Fruit fly (Drosophila melanogaster) whole organism, embryonic: ENCODE measurements around the gene obst-B.

Experiments
- Bgb ChIP-seq: fragments of 200-800 bp; sonication (Bioruptor generic); IDR thresholded peaks from 2 replicates; pipeline ENCODE4 v1.3.6; 2022; ENCODE audit warnings: missing biosample characterization, missing genetic modification characterization; ENCODE audit not compliant: partially characterized antibody
- Blimp-1 ChIP-seq: fragments of 200-800 bp; sonication (Bioruptor generic); optimal IDR thresholded peaks from 3 replicates; lab custom pipeline; 2018; ENCODE audit warnings: missing biosample characterization, missing genetic modification characterization, mild to moderate bottlenecking, moderate library complexity, missing genetic modification reagents
- C15 ChIP-seq: fragments of 200-800 bp; sonication (Bioruptor generic); IDR thresholded peaks from 3 replicates; pipeline ENCODE4 v1.3.6; 2022; ENCODE audit warnings: missing biosample characterization, missing genetic modification characterization
- CG1024 ChIP-seq: fragments of 200-800 bp; sonication (Bioruptor generic); IDR thresholded peaks from 2 replicates; pipeline ENCODE4 v1.3.6; 2022; ENCODE audit warnings: missing biosample characterization, missing genetic modification characterization
- CG10267 ChIP-seq: fragments of 200-800 bp; sonication (Bioruptor generic); optimal IDR thresholded peaks from 2 replicates; lab custom pipeline; 2018; ENCODE audit warnings: missing biosample characterization, mild to moderate bottlenecking, missing genetic modification characterization, moderate library complexity
- CG11247 ChIP-seq: fragments of 200-800 bp; sonication (Bioruptor generic); IDR thresholded peaks from 2 replicates; pipeline ENCODE4 v1.3.6; 2022; ENCODE audit warnings: missing biosample characterization, missing genetic modification characterization
- CG12236 ChIP-seq: fragments of 200-800 bp; sonication (Bioruptor generic); optimal IDR thresholded peaks from 2 replicates; lab custom pipeline; 2016; ENCODE audit warnings: missing biosample characterization, missing genetic modification characterization
- CG12659 ChIP-seq: fragments of 200-800 bp; sonication (Bioruptor generic); optimal IDR thresholded peaks from 3 replicates; lab custom pipeline; 2017; ENCODE audit warnings: mild to moderate bottlenecking, missing biosample characterization, missing genetic modification reagents, missing genetic modification characterization
- CG14441 ChIP-seq: fragments of 200-800 bp; sonication (Bioruptor generic); IDR thresholded peaks from 2 replicates; pipeline ENCODE4 v1.3.6; 2022; ENCODE audit warnings: missing biosample characterization, missing genetic modification characterization
- CG1603 ChIP-seq: fragments of 200-800 bp; sonication (Bioruptor generic); optimal IDR thresholded peaks from 2 replicates; lab custom pipeline; 2019; ENCODE audit warnings: missing biosample characterization, mild to moderate bottlenecking, missing genetic modification characterization, moderate library complexity
- CG16813 ChIP-seq: fragments of 200-800 bp; sonication (Bioruptor generic); IDR thresholded peaks from 3 replicates; pipeline ENCODE4 v1.3.6; 2022; ENCODE audit warnings: missing biosample characterization, missing genetic modification characterization; ENCODE audit not compliant: partially characterized antibody
- CG17802 ChIP-seq: fragments of 200-800 bp; sonication (Bioruptor generic); optimal IDR thresholded peaks from 2 replicates; lab custom pipeline; 2018; ENCODE audit warnings: missing biosample characterization, mild to moderate bottlenecking, missing genetic modification characterization, moderate library complexity
- CG1792 ChIP-seq: fragments of 200-800 bp; sonication (Bioruptor generic); optimal IDR thresholded peaks from 2 replicates; lab custom pipeline; 2016; ENCODE audit warnings: missing biosample characterization, missing genetic modification characterization
- CG18599 ChIP-seq: fragments of 200-800 bp; sonication (Bioruptor generic); optimal IDR thresholded peaks from 3 replicates; lab custom pipeline; 2017; ENCODE audit warnings: missing biosample characterization, missing genetic modification characterization, mild to moderate bottlenecking, moderate library complexity, missing genetic modification reagents
- CG2712 ChIP-seq: fragments of 200-800 bp; optimal IDR thresholded peaks from 3 replicates; lab custom pipeline; 2019; ENCODE audit warnings: missing biosample characterization, mild to moderate bottlenecking, missing genetic modification characterization, moderate library complexity
- CG42726 ChIP-seq: fragments of 200-800 bp; sonication (Bioruptor generic); IDR thresholded peaks from 2 replicates; pipeline ENCODE4 v1.3.6; 2022; ENCODE audit warnings: missing biosample characterization, missing genetic modification characterization; ENCODE audit not compliant: partially characterized antibody
- CG4328 ChIP-seq: fragments of 200-800 bp; sonication (Bioruptor generic); optimal IDR thresholded peaks from 3 replicates; lab custom pipeline; 2017; ENCODE audit warnings: missing biosample characterization, missing genetic modification reagents, missing genetic modification characterization
- CG6791 ChIP-seq: fragments of 200-800 bp; sonication (Bioruptor generic); IDR thresholded peaks from 3 replicates; pipeline ENCODE4 v1.3.6; 2022; ENCODE audit warnings: missing biosample characterization, missing genetic modification characterization; ENCODE audit not compliant: partially characterized antibody
- CG7963 ChIP-seq: fragments of 200-800 bp; sonication (Bioruptor generic); IDR thresholded peaks from 3 replicates; pipeline ENCODE4 v1.3.6; 2022; ENCODE audit warnings: missing biosample characterization, missing genetic modification characterization; ENCODE audit not compliant: partially characterized antibody
- CG9797 ChIP-seq: fragments of 200-800 bp; sonication (Bioruptor generic); optimal IDR thresholded peaks from 3 replicates; lab custom pipeline; 2018; ENCODE audit warnings: missing biosample characterization, mild to moderate bottlenecking, missing genetic modification characterization
- CG9817 ChIP-seq: fragments of 200-800 bp; sonication (Bioruptor generic); optimal IDR thresholded peaks from 2 replicates; lab custom pipeline; 2018; ENCODE audit warnings: missing biosample characterization, mild to moderate bottlenecking, missing genetic modification characterization, moderate library complexity
- Chrac-16 ChIP-seq: fragments of 200-800 bp; sonication (Bioruptor generic); optimal IDR thresholded peaks from 3 replicates; lab custom pipeline; 2016; ENCODE audit warnings: missing biosample characterization, missing genetic modification characterization
- Deaf1 ChIP-seq: fragments of 200-800 bp; optimal IDR thresholded peaks from 3 replicates; lab custom pipeline; 2019; ENCODE audit warnings: missing biosample characterization, mild to moderate bottlenecking, missing genetic modification characterization, moderate library complexity
- Drgx ChIP-seq: fragments of 200-800 bp; sonication (Bioruptor generic); IDR thresholded peaks from 2 replicates; pipeline ENCODE4 v1.3.6; 2022; ENCODE audit warnings: missing biosample characterization, missing genetic modification characterization
- Ets97D ChIP-seq: fragments of 200-800 bp; sonication (Bioruptor generic); optimal IDR thresholded peaks from 3 replicates; lab custom pipeline; 2016; ENCODE audit warnings: missing biosample characterization, missing genetic modification characterization
- HLHmδ ChIP-seq: fragments of 200-800 bp; sonication (Bioruptor generic); optimal IDR thresholded peaks from 2 replicates; lab custom pipeline; 2018; ENCODE audit warnings: missing biosample characterization, mild to moderate bottlenecking, missing genetic modification characterization, moderate library complexity
- Hr3 ChIP-seq: fragments of 200-800 bp; sonication (Bioruptor generic); optimal IDR thresholded peaks from 3 replicates; lab custom pipeline; 2016; ENCODE audit warnings: missing biosample characterization, missing genetic modification characterization
- Hr51 ChIP-seq, 2 experiments: fragments of 200-800 bp; sonication (Bioruptor generic); optimal IDR thresholded peaks; 2 replicates in 1 of 2; 3 replicates in 1 of 2; lab custom pipeline; 2016 to 2018; ENCODE audit warnings: missing biosample characterization in 2 of 2, missing genetic modification characterization in 2 of 2, mild to moderate bottlenecking in 1 of 2, moderate library complexity in 1 of 2
- NC2β ChIP-seq: fragments of 200-800 bp; sonication (Bioruptor generic); optimal IDR thresholded peaks from 2 replicates; lab custom pipeline; 2016; ENCODE audit warnings: missing biosample characterization, missing genetic modification characterization
- NFAT ChIP-seq: fragments of 200-800 bp; sonication (Bioruptor generic); IDR thresholded peaks from 2 replicates; pipeline ENCODE4 v1.3.6; 2022; ENCODE audit warnings: missing biosample characterization, missing genetic modification characterization
- Opbp ChIP-seq: fragments of 200-800 bp; sonication (Bioruptor generic); IDR thresholded peaks from 3 replicates; pipeline ENCODE4 v1.3.6; 2022; ENCODE audit warnings: missing biosample characterization, missing genetic modification characterization; ENCODE audit not compliant: partially characterized antibody
- Optix ChIP-seq: fragments of 200-800 bp; sonication (Bioruptor generic); IDR thresholded peaks from 3 replicates; pipeline ENCODE4 v1.3.6; 2022; ENCODE audit warnings: missing biosample characterization, missing genetic modification characterization
- Sin3A ChIP-seq: fragments of >200 bp; optimal IDR thresholded peaks from 2 replicates; lab custom pipeline; 2018
- Sry-δ ChIP-seq: fragments of 200-800 bp; sonication (Bioruptor generic); optimal IDR thresholded peaks from 2 replicates; lab custom pipeline; 2016; ENCODE audit warnings: missing biosample characterization, missing genetic modification characterization
- al ChIP-seq: fragments of 200-800 bp; sonication (Bioruptor generic); IDR thresholded peaks from 2 replicates; pipeline ENCODE4 v1.3.6; 2022; ENCODE audit warnings: missing biosample characterization, missing genetic modification characterization
- amos ChIP-seq: fragments of 200-800 bp; sonication (Bioruptor generic); IDR thresholded peaks from 2 replicates; pipeline ENCODE4 v1.3.6; 2022; ENCODE audit warnings: missing biosample characterization, missing genetic modification characterization; ENCODE audit not compliant: partially characterized antibody
- bbx ChIP-seq: fragments of 200-800 bp; sonication (Bioruptor generic); IDR thresholded peaks from 2 replicates; pipeline ENCODE4 v1.3.6; 2022; ENCODE audit warnings: missing biosample characterization, missing genetic modification characterization; ENCODE audit not compliant: partially characterized antibody
- cato ChIP-seq: fragments of 200-800 bp; sonication (Bioruptor generic); optimal IDR thresholded peaks from 2 replicates; lab custom pipeline; 2016; ENCODE audit warnings: missing biosample characterization, missing genetic modification characterization, borderline replicate concordance
- chn ChIP-seq: fragments of 200-800 bp; sonication (Bioruptor generic); optimal IDR thresholded peaks from 2 replicates; lab custom pipeline; 2016; ENCODE audit warnings: missing biosample characterization, missing genetic modification characterization
- dati ChIP-seq: fragments of 200-800 bp; sonication (Bioruptor generic); IDR thresholded peaks from 2 replicates; pipeline ENCODE4 v1.3.6; 2022; ENCODE audit warnings: missing biosample characterization, missing genetic modification characterization
- eyg ChIP-seq: fragments of 200-800 bp; sonication (Bioruptor generic); optimal IDR thresholded peaks from 3 replicates; lab custom pipeline; 2016; ENCODE audit warnings: missing biosample characterization, missing genetic modification characterization
- hth ChIP-seq: fragments of >200 bp; optimal IDR thresholded peaks from 2 replicates; lab custom pipeline; 2017; ENCODE audit warnings: inconsistent platforms
- inv ChIP-seq: fragments of 200-800 bp; sonication (Bioruptor generic); IDR thresholded peaks from 2 replicates; pipeline ENCODE4 v1.3.6; 2022; ENCODE audit warnings: missing biosample characterization, missing genetic modification characterization; ENCODE audit not compliant: partially characterized antibody
- lmd ChIP-seq: fragments of 200-800 bp; sonication (Bioruptor generic); IDR thresholded peaks from 2 replicates; pipeline ENCODE4 v1.3.6; 2022; ENCODE audit warnings: missing biosample characterization, missing genetic modification characterization
- otp ChIP-seq: fragments of 200-800 bp; sonication (Bioruptor generic); IDR thresholded peaks from 3 replicates; pipeline ENCODE4, ENCODE4 v1.3.6; 2022; ENCODE audit warnings: missing biosample characterization, missing genetic modification characterization
- schlank ChIP-seq: fragments of 200-800 bp; sonication (Bioruptor generic); optimal IDR thresholded peaks from 2 replicates; lab custom pipeline; 2018; ENCODE audit warnings: missing biosample characterization, mild to moderate bottlenecking, missing genetic modification characterization
- sima ChIP-seq: fragments of 200-800 bp; sonication (Bioruptor generic); optimal IDR thresholded peaks from 2 replicates; lab custom pipeline; 2016; ENCODE audit warnings: missing biosample characterization, missing genetic modification characterization
- tap ChIP-seq: fragments of 200-800 bp; optimal IDR thresholded peaks from 3 replicates; lab custom pipeline; 2019; ENCODE audit warnings: missing biosample characterization, mild to moderate bottlenecking, missing genetic modification characterization, moderate library complexity
- ttk ChIP-seq: fragments of 200-800 bp; sonication (Bioruptor generic); IDR thresholded peaks from 2 replicates; pipeline ENCODE4 v2.1.2; 2022; ENCODE audit warnings: missing biosample characterization, missing genetic modification characterization
- unc-4 ChIP-seq: fragments of 200-800 bp; sonication (Bioruptor generic); IDR thresholded peaks from 2 replicates; pipeline ENCODE4 v1.3.6; 2022; ENCODE audit warnings: missing biosample characterization, missing genetic modification characterization; ENCODE audit not compliant: partially characterized antibody
- vfl ChIP-seq: fragments of 200-800 bp; sonication (Bioruptor generic); optimal IDR thresholded peaks from 2 replicates; lab custom pipeline; 2016; ENCODE audit warnings: missing biosample characterization, missing genetic modification characterization

The obst-B gene

DNA sequence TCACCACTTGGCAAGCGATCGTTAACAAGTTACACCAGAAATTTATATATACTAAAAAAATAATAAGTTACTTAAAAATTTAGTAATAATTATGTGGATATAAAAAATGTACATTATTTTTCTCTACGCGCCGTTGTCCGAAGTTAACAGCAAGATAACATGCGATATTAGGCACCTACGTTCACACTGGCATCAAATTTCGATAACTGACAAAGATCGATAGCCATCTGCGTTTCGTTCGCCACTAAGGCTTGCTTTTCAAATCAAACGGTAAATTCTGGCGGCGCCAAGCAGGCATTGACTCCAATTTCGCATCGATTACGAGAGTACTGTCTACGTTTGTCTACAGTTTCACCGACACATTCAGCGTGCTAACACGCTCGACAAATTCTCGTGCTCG is 24.2 kb downstream of the obst-B start, which contains the start of gene Pen (continued):
- TF ChIP-seq Sry-δ (peak; percentile 81), Opbp (GFP tag; lab: Robert Waterston, UW) (peak; percentile 74), CG10267 (tag; lab: Kevin White, UChicago) (peak; percentile 24), inv (GFP tag; lab: Robert Waterston, UW) (peak; percentile 59), CG9817 (no peak), Blimp-1 (GFP tag; lab: Kevin White, UChicago) (no peak), CG12659 (GFP tag; lab: Kevin White, UChicago) (peak; percentile 9), vfl (GFP tag; lab: Kevin White, UChicago) (no peak), tap (tag; lab: Kevin White, UChicago) (no peak), al (GFP tag; lab: Robert Waterston, UW) (no peak), NFAT (GFP tag; lab: Robert Waterston, UW) (no peak), CG14441 (GFP tag; lab: Robert Waterston, UW) (no peak), CG2712 (tag; lab: Kevin White, UChicago) (no peak), unc-4 (peak; percentile 65; the same call in 1 of the 2 replicates), Hr3 (GFP tag; lab: Kevin White, UChicago) (no peak), ttk (GFP tag; lab: Robert Waterston, UW) (no peak), cato (no peak), CG16813 (GFP tag; lab: Robert Waterston, UW) (peak; percentile 81), sima (GFP tag; lab: Kevin White, UChicago) (no peak), schlank (tag; lab: Kevin White, UChicago) (no peak), Chrac-16 (GFP tag; lab: Kevin White, UChicago) (no peak), amos (GFP tag; lab: Robert Waterston, UW) (peak; percentile 84), Sin3A (peak; percentile 52), CG7963 (peak; percentile 69), CG42726 (GFP tag; lab: Robert Waterston, UW) (0 out of 2 replicates have a peak, but pooled peaks have one; percentile 57), CG11247 (GFP tag; lab: Robert Waterston, UW) (no peak), CG4328 (GFP tag; lab: Kevin White, UChicago) (no peak), hth (lab: Kevin White, UChicago) (no peak), CG17802 (tag; lab: Kevin White, UChicago) (no peak), CG18599 (GFP tag; lab: Kevin White, UChicago) (no peak), otp (GFP tag; lab: Robert Waterston, UW) (no peak), chn (GFP tag; lab: Kevin White, UChicago) (no peak), CG1603 (tag; lab: Kevin White, UChicago) (peak; percentile 63), CG9797 (GFP tag; lab: Kevin White, UChicago) (peak; percentile 85), CG1792 (no peak), CG6791 (GFP tag; lab: Robert Waterston, UW) (peak; percentile 83), Bgb (GFP tag; lab: Robert Waterston, UW) (peak; percentile 83), Drgx (GFP tag; lab: Robert Waterston, UW) (no peak), CG1024 (no peak), dati (no peak), Optix (GFP tag; lab: Robert Waterston, UW) (no peak), eyg (GFP tag; lab: Kevin White, UChicago) (no peak), Deaf1 (no peak), Hr51 (GFP tag; optimal IDR thresholded peaks at IDR 0.05; lab: Kevin White, UChicago) (no peak), lmd (no peak), bbx (GFP tag; lab: Robert Waterston, UW) (peak; percentile 73), HLHmδ (GFP tag; lab: Kevin White, UChicago) (no peak), NC2β (no peak), C15 (GFP tag; lab: Robert Waterston, UW) (no peak), Ets97D (peak; percentile 17), CG12236 (GFP tag; lab: Kevin White, UChicago) (no peak)
